Worm (Caenorhabditis elegans) whole organism, L4 larva: Measurements from ENCODE around the gene sre-20.
A peak's percentile ranks its signal among the peaks of the same experiment; 100 is the strongest.

Source experiments
- D1046.2 ChIP-seq: fragments of 200-800 bp; sonication (Bioruptor generic); IDR thresholded peaks from 2 replicates; pipeline ENCODE4 v1.3.6; 2022; ENCODE audit warnings: missing genetic modification characterization, missing compliant biosample characterization
- F26F4.8 ChIP-seq: fragments of 200-800 bp; sonication (Bioruptor generic); conservative IDR thresholded peaks from 2 replicates; pipeline ENCODE4 v1.3.6; 2022; ENCODE audit warnings: missing genetic modification characterization, missing compliant biosample characterization
- F37D6.2 ChIP-seq: sonication (generic microtip); optimal IDR thresholded peaks from 2 replicates; lab custom pipeline; 2016; ENCODE audit warnings: mild to moderate bottlenecking, missing genetic modification characterization, missing compliant biosample characterization
- F44E2.7 ChIP-seq: fragments of 200-800 bp; sonication (Bioruptor generic); IDR thresholded peaks from 2 replicates; pipeline ENCODE4 v2.1.2; 2022; ENCODE audit warnings: missing genetic modification characterization, missing compliant biosample characterization
- R02D3.7 ChIP-seq: fragments of 150-350 bp; sonication (generic microtip); optimal IDR thresholded peaks from 3 replicates; lab custom pipeline; 2014; ENCODE audit warnings: missing biosample characterization, missing genetic modification characterization
- T20F7.1 ChIP-seq: fragments of 200-800 bp; sonication (Bioruptor generic); optimal IDR thresholded peaks from 2 replicates; lab custom pipeline; 2018; ENCODE audit warnings: mild to moderate bottlenecking, missing genetic modification characterization, missing compliant biosample characterization
- arid-1 ChIP-seq: fragments of 200-800 bp; sonication (Bioruptor generic); conservative IDR thresholded peaks from 2 replicates; pipeline ENCODE4 v1.3.6; 2022; ENCODE audit warnings: missing genetic modification reagents, missing genetic modification characterization, missing compliant biosample characterization
- ceh-20 ChIP-seq: fragments of 200-800 bp; sonication (Bioruptor generic); IDR thresholded peaks from 2 replicates; pipeline ENCODE4 v1.3.6; 2022; ENCODE audit warnings: missing genetic modification reagents, missing genetic modification characterization, missing compliant biosample characterization
- ceh-32 ChIP-seq: sonication (generic microtip); optimal IDR thresholded peaks from 2 replicates; lab custom pipeline; 2016; ENCODE audit warnings: mild to moderate bottlenecking, missing genetic modification characterization, missing compliant biosample characterization; ENCODE audit not compliant: poor library complexity
- ceh-44 ChIP-seq: fragments of 200-800 bp; sonication (Bioruptor generic); IDR thresholded peaks from 2 replicates; pipeline ENCODE4 v1.3.6; 2022; ENCODE audit warnings: missing genetic modification reagents, missing genetic modification characterization, missing compliant biosample characterization
- daf-16 ChIP-seq, 3 experiments: sonication (generic microtip); optimal IDR thresholded peaks; 2 replicates each; lab custom pipeline; 2016 to 2017; ENCODE audit warnings: missing genetic modification characterization in 3 of 3, missing genetic modification reagents in 3 of 3, mild to moderate bottlenecking in 2 of 3, missing compliant biosample characterization in 2 of 3, missing biosample characterization in 1 of 3, moderate library complexity in 1 of 3
- dpl-1 ChIP-seq: fragments of 150-350 bp; optimal IDR thresholded peaks from 2 replicates; lab custom pipeline; 2014; ENCODE audit warnings: missing biosample characterization, missing genetic modification reagents, missing genetic modification characterization
- gei-8 ChIP-seq: fragments of 200-800 bp; sonication (Bioruptor generic); optimal IDR thresholded peaks from 2 replicates; lab custom pipeline; 2018; ENCODE audit warnings: mild to moderate bottlenecking, missing genetic modification characterization, missing compliant biosample characterization
- hif-1 ChIP-seq, 2 experiments: sonication (generic microtip); optimal IDR thresholded peaks; 2 replicates each; lab custom pipeline; 2016 to 2017; ENCODE audit warnings: missing compliant biosample characterization in 2 of 2, missing genetic modification characterization in 2 of 2, missing genetic modification reagents in 2 of 2, missing genotype in 2 of 2, mild to moderate bottlenecking in 1 of 2
- hlh-30 ChIP-seq: sonication (generic microtip); optimal IDR thresholded peaks from 2 replicates; lab custom pipeline; 2017; ENCODE audit warnings: antibody characterized with exemption, mild to moderate bottlenecking, missing genetic modification characterization, missing compliant biosample characterization; ENCODE audit not compliant: insufficient read depth
- lin-1 ChIP-seq: fragments of 200-800 bp; sonication (Bioruptor generic); IDR thresholded peaks from 2 replicates; pipeline ENCODE4 v1.3.6; 2022; ENCODE audit warnings: missing genetic modification reagents, missing genetic modification characterization, missing compliant biosample characterization
- lin-38 ChIP-seq: fragments of 200-800 bp; sonication (Bioruptor generic); IDR thresholded peaks from 2 replicates; pipeline ENCODE4 v1.3.6; 2022; ENCODE audit warnings: missing genetic modification reagents, missing genetic modification characterization, missing compliant biosample characterization
- lir-3 ChIP-seq: sonication (generic microtip); optimal IDR thresholded peaks from 2 replicates; lab custom pipeline; 2016; ENCODE audit warnings: mild to moderate bottlenecking, missing genetic modification characterization, missing compliant biosample characterization
- lsy-2 ChIP-seq, 2 experiments: fragments of 150-350 bp in 1 of 2; sonication (generic microtip) in 1 of 2; optimal IDR thresholded peaks; 2 replicates each; lab custom pipeline; 2014 to 2017; ENCODE audit warnings: missing biosample characterization in 2 of 2, missing genetic modification characterization in 2 of 2
- madf-5 ChIP-seq, 2 experiments: fragments of 200-800 bp; sonication (Bioruptor generic); IDR thresholded peaks; 2 replicates each; pipeline ENCODE4 v1.3.6; 2022; ENCODE audit warnings: missing compliant biosample characterization in 2 of 2, missing genetic modification characterization in 2 of 2
- madf-9 ChIP-seq: fragments of 200-800 bp; sonication (Bioruptor generic); conservative IDR thresholded peaks from 2 replicates; pipeline ENCODE4 v1.3.6; 2022; ENCODE audit warnings: missing genetic modification reagents, missing genetic modification characterization, missing compliant biosample characterization
- mep-1 ChIP-seq: fragments of 150-350 bp; sonication (generic microtip); optimal IDR thresholded peaks from 3 replicates; lab custom pipeline; 2014; ENCODE audit warnings: missing biosample characterization, missing genetic modification characterization
- mxl-2 ChIP-seq: fragments of 200-800 bp; sonication (Bioruptor generic); conservative IDR thresholded peaks from 2 replicates; pipeline ENCODE4 v1.3.6; 2022; ENCODE audit warnings: missing genetic modification reagents, missing genetic modification characterization, missing compliant biosample characterization
- nhr-102 ChIP-seq: sonication (generic microtip); optimal IDR thresholded peaks from 2 replicates; lab custom pipeline; 2016; ENCODE audit warnings: mild to moderate bottlenecking, missing genetic modification characterization, moderate library complexity, missing compliant biosample characterization
- nhr-111 ChIP-seq: fragments of 200-800 bp; sonication (Bioruptor generic); optimal IDR thresholded peaks from 2 replicates; lab custom pipeline; 2018; ENCODE audit warnings: mild to moderate bottlenecking, missing genetic modification characterization, missing compliant biosample characterization
- nhr-41 ChIP-seq: fragments of 200-800 bp; sonication (Bioruptor generic); IDR thresholded peaks from 2 replicates; pipeline ENCODE4 v1.3.6; 2022; ENCODE audit warnings: missing genetic modification reagents, missing genetic modification characterization, missing compliant biosample characterization
- nhr-42 ChIP-seq: fragments of 200-800 bp; sonication (Bioruptor generic); IDR thresholded peaks from 2 replicates; pipeline ENCODE4 v1.3.6; 2022; ENCODE audit warnings: missing genetic modification characterization, missing compliant biosample characterization
- nhr-6 ChIP-seq: fragments of 150-350 bp; optimal IDR thresholded peaks from 2 replicates; lab custom pipeline; 2014; ENCODE audit warnings: missing biosample characterization, missing genetic modification characterization
- pqm-1 ChIP-seq: sonication (generic microtip); optimal IDR thresholded peaks from 2 replicates; lab custom pipeline; 2017; ENCODE audit warnings: missing biosample characterization, missing genetic modification characterization
- skn-1 ChIP-seq: fragments of 150-350 bp; optimal IDR thresholded peaks from 2 replicates; lab custom pipeline; 2014; ENCODE audit warnings: missing biosample characterization, missing genetic modification characterization
- unc-130 ChIP-seq: sonication (generic microtip); optimal IDR thresholded peaks from 2 replicates; lab custom pipeline; 2016; ENCODE audit warnings: missing genetic modification reagents, missing genetic modification characterization, missing compliant biosample characterization
- unc-62 ChIP-seq, 3 experiments: fragments of 150-350 bp in 1 of 3; sonication (generic microtip); optimal IDR thresholded peaks in 2 of 3; peaks in 1 of 3; 1 replicate in 1 of 3; 2 replicates in 2 of 3; lab custom pipeline; 2014 to 2017; ENCODE audit warnings: missing biosample characterization in 3 of 3, missing genetic modification characterization in 3 of 3, missing genetic modification reagents in 3 of 3, missing genotype in 1 of 3
- zip-2 ChIP-seq: fragments of 150-350 bp; optimal IDR thresholded peaks from 2 replicates; lab custom pipeline; 2014; ENCODE audit warnings: missing biosample characterization, missing genetic modification characterization
- ztf-11 ChIP-seq: fragments of 150-350 bp; optimal IDR thresholded peaks from 2 replicates; lab custom pipeline; 2014; ENCODE audit warnings: missing biosample characterization, missing genetic modification characterization

Gene sre-20

DNA sequence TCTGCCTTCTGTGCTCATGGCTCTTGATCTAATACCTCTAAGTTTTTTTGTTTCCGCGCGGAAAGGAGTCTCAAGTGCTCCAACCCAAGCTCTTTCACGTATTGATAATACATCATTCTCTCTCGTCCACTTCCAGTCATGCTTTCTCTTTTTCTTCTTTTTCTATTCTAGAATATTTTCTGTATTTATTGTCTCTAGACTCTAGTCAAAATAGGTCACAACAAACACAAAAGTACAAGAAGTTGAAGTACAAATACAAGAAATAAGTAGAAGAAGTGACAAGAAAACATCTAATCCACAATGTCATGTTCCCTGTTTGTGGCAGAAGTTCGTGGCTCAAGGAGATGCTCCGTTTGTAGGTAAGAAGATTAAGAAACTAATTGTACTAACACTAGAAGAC is 11.5 kb downstream of the sre-20 start, which contains the start of gene ZC455.1:
ZC455.1 (plus strand) TSS at position 301 of the 400 bp plus-strand sequence.
- TF ChIP-seq lin-1 (GFP tag; lab: Robert Waterston, UW): no peak

ce11 chrV:12768946-12769345 is 15.8 kb downstream of the sre-20 start, which contains the start of gene srt-43:
Gene srt-43 (plus strand): TSS chrV:12769246.
- peak in 1 of 2 experiments; percentile 47 for TF ChIP-seq unc-62 (GFP tag; optimal IDR thresholded peaks at IDR 0.05 in 1 of 2; lab: Kevin White, UChicago)
- no peak for TF ChIP-seq unc-62 (tag; optimal IDR thresholded peaks at IDR 0.05; lab: Kevin White, UChicago)
- TF ChIP-seq dpl-1 (GFP tag; lab: Kevin White, UChicago): no peak

DNA sequence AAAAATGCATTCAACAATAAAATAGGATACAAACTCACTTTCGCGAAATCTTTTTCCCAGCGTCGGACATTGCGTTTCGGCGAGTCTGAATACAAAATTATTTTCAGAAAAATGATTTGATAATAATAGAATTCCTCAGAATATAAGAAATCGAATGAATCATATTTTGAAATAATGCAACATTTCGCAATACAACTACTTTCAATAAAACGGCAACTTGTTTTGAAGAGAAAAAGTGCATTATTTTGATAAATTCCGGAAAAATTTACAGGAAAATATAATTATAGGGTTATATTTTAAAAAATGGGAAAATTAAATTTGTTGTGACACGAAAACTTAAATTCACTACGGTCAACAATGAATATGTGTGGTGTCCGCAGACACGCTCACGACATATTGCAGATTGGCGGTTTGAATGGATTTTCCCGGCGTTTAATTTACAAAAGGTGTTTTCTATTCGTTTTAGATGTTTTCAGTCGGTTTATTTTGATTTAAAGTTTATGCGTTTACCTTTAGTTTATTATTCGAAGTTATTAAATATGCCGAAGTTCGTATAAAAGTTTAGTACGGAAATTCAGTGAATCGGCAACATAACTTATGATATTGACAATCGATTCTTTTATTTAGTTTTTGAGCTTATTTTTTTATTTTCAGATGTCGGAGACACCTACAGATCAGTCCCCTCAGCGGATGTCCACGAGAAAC is 21.3 kb downstream of the sre-20 start, which contains the start of the genes abcf-1 and scc-3:
abcf-1 (minus strand) TSS at position 85 of the 705 bp plus-strand sequence.
scc-3 (plus strand) TSS at position 655 of the 705 bp plus-strand sequence.
- TF ChIP-seq T20F7.1 (GFP tag; lab: Kevin White, UChicago) (peak; percentile 27), arid-1 (no peak), zip-2 (tag; lab: Kevin White, UChicago) (peak; percentile 84), dpl-1 (GFP tag; lab: Kevin White, UChicago) (peak; percentile 32), mxl-2 (GFP tag; lab: Robert Waterston, UW) (no peak), daf-16 (GFP tag; optimal IDR thresholded peaks at IDR 0.05; lab: Kevin White, UChicago) (no peak), daf-16 (tag; optimal IDR thresholded peaks at IDR 0.05; lab: Kevin White, UChicago) (peak; percentile 60), lsy-2 (tag; optimal IDR thresholded peaks at IDR 0.05; lab: Kevin White, UChicago) (peak in 1 of 2 experiments; percentile 96), hlh-30 (tag; lab: Kevin White, UChicago) (peak; percentile 23)

- no peak for TF ChIP-seq unc-130
- TF ChIP-seq T20F7.1 (GFP tag; lab: Kevin White, UChicago): no peak
- TF ChIP-seq hif-1 (tag; optimal IDR thresholded peaks at IDR 0.05; lab: Kevin White, UChicago): no peak
- no peak for TF ChIP-seq skn-1 (tag; lab: Kevin White, UChicago)
- no peak for TF ChIP-seq mep-1 (tag; lab: Kevin White, UChicago)
Observed at ce11 chrV:12760913-12761312, 23.8 kb downstream of the sre-20 start, which contains the start of gene F18E2.15. Gene F18E2.15 (minus strand): TSS chrV:12761013.

ce11 chrV:12759660-12760059 is 25.1 kb downstream of the sre-20 start, which contains the start of gene papl-1:
Gene papl-1 (minus strand): TSS chrV:12759760.
- no peak for TF ChIP-seq nhr-6 (tag; lab: Kevin White, UChicago)
- no peak for TF ChIP-seq madf-5 (GFP tag; IDR thresholded peaks at IDR 0.05; lab: Robert Waterston, UW)
- no peak for TF ChIP-seq F26F4.8
- TF ChIP-seq zip-2 (tag; lab: Kevin White, UChicago): no peak
- TF ChIP-seq lir-3 (tag; lab: Kevin White, UChicago): no peak
- no peak for TF ChIP-seq D1046.2
- TF ChIP-seq gei-8 (GFP tag; lab: Kevin White, UChicago): no peak
- no peak for TF ChIP-seq unc-130
- TF ChIP-seq pqm-1 (tag; lab: Kevin White, UChicago): no peak
- no peak for TF ChIP-seq nhr-42 (GFP tag; lab: Robert Waterston, UW)
- no peak for TF ChIP-seq ceh-20 (GFP tag; lab: Robert Waterston, UW)

- TF ChIP-seq ztf-11 (tag; lab: Kevin White, UChicago): no peak
- no peak for TF ChIP-seq nhr-41 (GFP tag; lab: Robert Waterston, UW)
- no peak for TF ChIP-seq ceh-32 (tag; lab: Kevin White, UChicago)
- no peak for TF ChIP-seq D1046.2
- TF ChIP-seq lin-38 (GFP tag; lab: Robert Waterston, UW): no peak
- no peak for TF ChIP-seq R02D3.7
- TF ChIP-seq madf-9: no peak
- no peak for TF ChIP-seq F37D6.2 (tag; lab: Kevin White, UChicago)
- TF ChIP-seq ceh-44 (GFP tag; lab: Robert Waterston, UW): no peak
- TF ChIP-seq ceh-20 (GFP tag; lab: Robert Waterston, UW): no peak
- TF ChIP-seq nhr-111 (GFP tag; lab: Kevin White, UChicago): no peak
- no peak for TF ChIP-seq F44E2.7 (GFP tag; lab: Robert Waterston, UW)
- no peak for TF ChIP-seq dpl-1 (GFP tag; lab: Kevin White, UChicago)
- TF ChIP-seq nhr-102 (tag; lab: Kevin White, UChicago): no peak
Observed at ce11 chrV:12754839-12755238, 29.9 kb downstream of the sre-20 start, which contains the start of gene gpa-13. Gene gpa-13 (minus strand): TSS chrV:12754939.
